Fruit fly (Drosophila melanogaster): ENCODE results near the gene Cpr67Fa1.
A peak's percentile ranks its signal among the peaks of the same experiment; 100 is the strongest.

The Cpr67Fa1 gene

DNA sequence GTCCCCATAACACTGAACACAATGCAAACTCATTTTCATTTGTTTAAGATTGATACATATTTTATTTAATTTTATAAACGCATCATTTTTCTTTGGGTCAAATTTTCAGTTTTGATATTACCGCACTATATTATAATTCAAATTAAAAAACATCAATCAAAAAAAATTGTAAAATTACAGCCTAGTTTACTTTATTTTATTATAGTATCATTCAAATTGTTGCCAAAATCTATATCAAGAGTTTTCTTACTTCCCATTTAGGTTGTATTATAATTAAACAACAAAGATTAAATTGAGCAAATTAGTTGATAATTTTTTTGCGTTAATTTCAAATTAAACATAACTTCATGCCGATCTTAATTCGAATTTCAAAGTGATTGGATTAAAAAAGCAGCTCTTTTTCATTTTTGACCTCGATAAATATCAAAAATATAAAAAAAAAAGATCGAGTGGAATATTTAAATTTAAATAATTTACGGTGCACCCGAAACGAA lies 37.9 kb upstream of the Cpr67Fa1 start (continued):
- no peak for TF ChIP-seq CG11294 (GFP tag; IDR thresholded peaks at IDR 0.05)
- TF ChIP-seq Eip78C (GFP tag), result peak; percentile 96
- peak; percentile 46 for TF ChIP-seq fd59A (GFP tag; optimal IDR thresholded peaks at IDR 0.05)
- TF ChIP-seq net (GFP tag; optimal IDR thresholded peaks at IDR 0.05), result peak; percentile 68
- TF ChIP-seq CG6792 (GFP tag; optimal IDR thresholded peaks at IDR 0.05), result peak; percentile 52
- peak; percentile 42 for TF ChIP-seq CG6276 (GFP tag; optimal IDR thresholded peaks at IDR 0.05)
- peak in 1 of 2 experiments; percentile 90 for TF ChIP-seq salr (GFP tag; optimal IDR thresholded peaks at IDR 0.05)
- peak; percentile 27 for TF ChIP-seq CG6808 (GFP tag; optimal IDR thresholded peaks at IDR 0.05)

DNA sequence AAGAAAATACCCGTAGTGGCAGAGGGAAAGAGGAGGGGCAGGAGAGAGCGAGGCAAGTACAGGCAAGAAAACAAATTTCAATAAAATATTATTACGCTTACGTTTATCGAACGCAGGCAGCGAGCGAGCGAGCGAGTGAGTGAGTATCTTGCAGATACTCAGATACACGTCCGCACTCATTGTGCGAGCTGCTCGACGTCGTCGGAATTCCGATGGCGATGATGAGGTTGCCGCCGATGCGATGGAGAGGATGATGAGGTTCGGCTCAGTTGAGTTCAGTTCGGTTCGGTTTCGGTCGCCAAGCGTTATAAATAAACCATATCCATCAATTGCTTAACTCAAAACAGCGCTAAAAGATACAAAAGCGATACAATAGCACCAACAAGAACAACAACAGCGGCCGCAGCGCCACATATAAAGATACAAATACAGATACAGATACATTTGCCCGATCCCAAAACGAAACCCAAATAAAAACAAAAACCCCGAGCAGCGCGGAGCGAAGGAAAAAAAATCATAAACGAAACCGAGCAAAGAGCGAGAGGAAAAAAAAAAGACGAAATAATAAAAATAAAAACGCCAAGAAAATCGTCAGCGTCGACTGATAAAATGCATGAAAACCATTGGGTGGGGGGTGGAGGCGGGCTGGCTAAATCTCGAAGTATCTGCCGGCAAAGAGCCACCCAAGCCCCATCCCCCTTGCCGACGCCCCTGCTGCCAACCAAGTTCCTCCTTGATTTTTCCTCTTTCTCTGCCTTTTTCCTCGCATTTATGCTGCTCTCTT lies 37.3 kb upstream of the Cpr67Fa1 start:
- TF ChIP-seq Sox102F (GFP tag; optimal IDR thresholded peaks at IDR 0.05), result peak; percentile 85
- TF ChIP-seq Lpt (GFP tag; optimal IDR thresholded peaks at IDR 0.05), result peak; percentile 97
- peak; percentile 92 for TF ChIP-seq net (GFP tag; optimal IDR thresholded peaks at IDR 0.05)
- peak; percentile 98 for TF ChIP-seq CG6276 (GFP tag; optimal IDR thresholded peaks at IDR 0.05)
- TF ChIP-seq eg (GFP tag; IDR thresholded peaks at IDR 0.05), result peak; percentile 97
- TF ChIP-seq topi (GFP tag; optimal IDR thresholded peaks at IDR 0.05), result peak; percentile 79
- TF ChIP-seq CG6163 (GFP tag; IDR thresholded peaks at IDR 0.05), result peak; percentile 97
- peak; percentile 77 for TF ChIP-seq CG8632 (GFP tag; optimal IDR thresholded peaks at IDR 0.05)
- TF ChIP-seq CG11762 (GFP tag; optimal IDR thresholded peaks at IDR 0.05; ENCODE audit: insufficient read depth), result peak; percentile 74
- TF ChIP-seq Eip75B (GFP tag; optimal IDR thresholded peaks at IDR 0.05), result peak; percentile 87
- TF ChIP-seq CG34406 (GFP tag; optimal IDR thresholded peaks at IDR 0.05), result peak; percentile 85
- peak; percentile 81 for TF ChIP-seq achi (GFP tag; optimal IDR thresholded peaks at IDR 0.05)
- peak; percentile 69 to 94 for TF ChIP-seq salr (GFP tag; optimal IDR thresholded peaks at IDR 0.05)
- TF ChIP-seq dsx (GFP tag; optimal IDR thresholded peaks at IDR 0.05; ENCODE audit: poor library complexity, severe bottlenecking), result peak; percentile 80
- peak; percentile 99 for TF ChIP-seq CG6808 (GFP tag; optimal IDR thresholded peaks at IDR 0.05)
- TF ChIP-seq lz (GFP tag; optimal IDR thresholded peaks at IDR 0.05), result peak; percentile 64
- TF ChIP-seq CG6792 (GFP tag; optimal IDR thresholded peaks at IDR 0.05), result peak; percentile 78
- no peak for TF ChIP-seq Hr38 (GFP tag; optimal IDR thresholded peaks at IDR 0.05)
- TF ChIP-seq fkh (GFP tag; optimal IDR thresholded peaks at IDR 0.05), result no peak
- TF ChIP-seq CG4318 (GFP tag; optimal IDR thresholded peaks at IDR 0.05), result peak; percentile 43
- peak; percentile 47 for TF ChIP-seq CG31627 (GFP tag; optimal IDR thresholded peaks at IDR 0.05)
- peak; percentile 84 for TF ChIP-seq CG3919 (GFP tag; optimal IDR thresholded peaks at IDR 0.05)
- TF ChIP-seq Hr4 (GFP tag; optimal IDR thresholded peaks at IDR 0.05), result peak; percentile 67
- TF ChIP-seq CG6854 (GFP tag; optimal IDR thresholded peaks at IDR 0.05), result peak; percentile 97
- peak; percentile 78 for TF ChIP-seq Sox14 (GFP tag; optimal IDR thresholded peaks at IDR 0.05)
- peak; percentile 77 for TF ChIP-seq OdsH (GFP tag; optimal IDR thresholded peaks at IDR 0.05)
- peak; percentile 97 for TF ChIP-seq CG8119 (GFP tag; IDR thresholded peaks at IDR 0.05)
- peak; percentile 65 for TF ChIP-seq Smox (GFP tag; optimal IDR thresholded peaks at IDR 0.05)
- TF ChIP-seq CG11902 (GFP tag; optimal IDR thresholded peaks at IDR 0.05), result peak; percentile 12
- TF ChIP-seq acj6 (GFP tag; optimal IDR thresholded peaks at IDR 0.05), result peak; percentile 43
- TF ChIP-seq Gug (GFP tag; IDR thresholded peaks at IDR 0.05), result peak; percentile 84
- peak; percentile 91 for TF ChIP-seq CG15336 (GFP tag; IDR thresholded peaks at IDR 0.05)
- TF ChIP-seq pdm3 (GFP tag; optimal IDR thresholded peaks at IDR 0.05), result peak; percentile 84
- TF ChIP-seq CG7368 (GFP tag; optimal IDR thresholded peaks at IDR 0.05), result peak; percentile 66
- TF ChIP-seq Eip78C (GFP tag), result peak; percentile 93
- peak; percentile 36 for TF ChIP-seq cyc (GFP tag; optimal IDR thresholded peaks at IDR 0.05)
- peak; percentile 97 for TF ChIP-seq spab (GFP tag; optimal IDR thresholded peaks at IDR 0.05)
- peak; percentile 71 for TF ChIP-seq CG8319 (GFP tag; optimal IDR thresholded peaks at IDR 0.05)
- TF ChIP-seq fd85E (GFP tag; optimal IDR thresholded peaks at IDR 0.05), result peak; percentile 72
- peak; percentile 98 for TF ChIP-seq CG16779 (tag; optimal IDR thresholded peaks at IDR 0.05)
- TF ChIP-seq Met (GFP tag; optimal IDR thresholded peaks at IDR 0.05), result peak; percentile 78
- peak; percentile 91 for TF ChIP-seq svp (GFP tag)
- TF ChIP-seq Eip93F (GFP tag; optimal IDR thresholded peaks at IDR 0.05), result peak; percentile 70
- TF ChIP-seq Blimp-1 (GFP tag; optimal IDR thresholded peaks at IDR 0.05), result peak; percentile 76
- TF ChIP-seq vri (GFP tag; optimal IDR thresholded peaks at IDR 0.05), result peak; percentile 87

All from whole organism, prepupa.